Fruit fly (Drosophila melanogaster): ENCODE measurements around the gene CG13689.

Gene CG13689

DNA sequence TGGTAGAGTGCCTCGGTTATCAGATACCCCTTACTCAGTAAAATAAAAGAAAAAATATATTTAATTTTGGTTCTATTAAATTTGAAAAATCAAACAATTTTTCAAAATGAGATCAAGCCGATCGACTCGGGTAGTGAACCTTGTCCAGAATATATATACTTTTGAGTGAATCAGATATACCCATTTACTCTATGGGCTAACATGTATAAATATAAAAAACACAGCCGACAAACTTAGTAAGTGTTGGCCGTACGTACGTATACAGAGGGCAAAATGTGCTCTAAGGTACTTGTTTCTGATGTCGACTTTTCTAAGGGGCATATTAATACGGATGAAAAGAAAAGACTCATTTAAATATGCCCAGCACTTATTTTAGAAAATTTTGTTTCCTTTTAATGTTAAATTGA, 31.6 kb downstream of the CG13689 start:
- TF ChIP-seq tai (GFP tag; optimal IDR thresholded peaks at IDR 0.05) = peak; percentile 46
- TF ChIP-seq fru (GFP tag; optimal IDR thresholded peaks at IDR 0.05) = peak; percentile 59
- TF ChIP-seq dl (GFP tag; optimal IDR thresholded peaks at IDR 0.05; ENCODE audit: insufficient read depth in 1 of 2, partially characterized antibody in 2 of 2) = no peak
- no peak for TF ChIP-seq Mio (GFP tag; optimal IDR thresholded peaks at IDR 0.05)
- TF ChIP-seq sage (GFP tag; optimal IDR thresholded peaks at IDR 0.05) = peak; percentile 22
- no peak for TF ChIP-seq Hr83 (GFP tag; optimal IDR thresholded peaks at IDR 0.05; ENCODE audit: poor library complexity, severe bottlenecking)
- TF ChIP-seq Hr78 (GFP tag; optimal IDR thresholded peaks at IDR 0.05) = no peak
- TF ChIP-seq dmrt93B (GFP tag; optimal IDR thresholded peaks at IDR 0.05) = no peak
- peak; percentile 77 for TF ChIP-seq OdsH (GFP tag; optimal IDR thresholded peaks at IDR 0.05)
- TF ChIP-seq dsf (GFP tag; optimal IDR thresholded peaks at IDR 0.05; ENCODE audit: borderline replicate concordance) = no peak
- peak; percentile 73 for TF ChIP-seq br (GFP tag; optimal IDR thresholded peaks at IDR 0.05)
- TF ChIP-seq brk (GFP tag; optimal IDR thresholded peaks at IDR 0.05) = peak; percentile 12
- no peak for TF ChIP-seq pan (optimal IDR thresholded peaks at IDR 0.05)
- TF ChIP-seq Dfd (GFP tag; optimal IDR thresholded peaks at IDR 0.05) = no peak
- peak; percentile 19 for TF ChIP-seq CG32264 (GFP tag; optimal IDR thresholded peaks at IDR 0.05)
- TF ChIP-seq ey (GFP tag; optimal IDR thresholded peaks at IDR 0.05) = peak; percentile 60
- TF ChIP-seq lola (GFP tag; optimal IDR thresholded peaks at IDR 0.05) = no peak
- TF ChIP-seq HLH106 (tag; optimal IDR thresholded peaks at IDR 0.05) = peak; percentile 41
- TF ChIP-seq Jra (GFP tag; optimal IDR thresholded peaks at IDR 0.05) = peak; percentile 50
- no peak for TF ChIP-seq CrebA (GFP tag; optimal IDR thresholded peaks at IDR 0.05; ENCODE audit: borderline replicate concordance)
- no peak for TF ChIP-seq Abd-B (GFP tag; optimal IDR thresholded peaks at IDR 0.05)
- TF ChIP-seq h (GFP tag; optimal IDR thresholded peaks at IDR 0.05) = peak; percentile 76
- TF ChIP-seq jim (GFP tag; optimal IDR thresholded peaks at IDR 0.05) = no peak
- TF ChIP-seq Sp1 (GFP tag; optimal IDR thresholded peaks at IDR 0.05) = peak; percentile 67
- peak; percentile 74 for TF ChIP-seq woc (GFP tag; optimal IDR thresholded peaks at IDR 0.05)
- no peak for TF ChIP-seq Rel (GFP tag; optimal IDR thresholded peaks at IDR 0.05)
- no peak for TF ChIP-seq Rel (tag; optimal IDR thresholded peaks at IDR 0.05)
- TF ChIP-seq N (GFP tag; optimal IDR thresholded peaks at IDR 0.05) = no peak
- no peak for TF ChIP-seq CG9705 (GFP tag; optimal IDR thresholded peaks at IDR 0.05)
- TF ChIP-seq Myc (optimal IDR thresholded peaks at IDR 0.05) = no peak
- TF ChIP-seq Hnf4 (GFP tag; optimal IDR thresholded peaks at IDR 0.05) = peak; percentile 66
- TF ChIP-seq Vsx2 (GFP tag; optimal IDR thresholded peaks at IDR 0.05; ENCODE audit: partially characterized antibody) = no peak
- TF ChIP-seq Dif (GFP tag; optimal IDR thresholded peaks at IDR 0.05; ENCODE audit: partially characterized antibody) = no peak
- TF ChIP-seq psq (GFP tag; optimal IDR thresholded peaks at IDR 0.05) = peak; percentile 38
- peak; percentile 60 for TF ChIP-seq rgr (GFP tag; optimal IDR thresholded peaks at IDR 0.05)
- no peak for TF ChIP-seq sv (GFP tag; optimal IDR thresholded peaks at IDR 0.05)
- TF ChIP-seq foxo (GFP tag; optimal IDR thresholded peaks at IDR 0.05) = peak in 1 of 2 experiments; percentile 68
- no peak for TF ChIP-seq GATAd (GFP tag; optimal IDR thresholded peaks at IDR 0.05)

DNA sequence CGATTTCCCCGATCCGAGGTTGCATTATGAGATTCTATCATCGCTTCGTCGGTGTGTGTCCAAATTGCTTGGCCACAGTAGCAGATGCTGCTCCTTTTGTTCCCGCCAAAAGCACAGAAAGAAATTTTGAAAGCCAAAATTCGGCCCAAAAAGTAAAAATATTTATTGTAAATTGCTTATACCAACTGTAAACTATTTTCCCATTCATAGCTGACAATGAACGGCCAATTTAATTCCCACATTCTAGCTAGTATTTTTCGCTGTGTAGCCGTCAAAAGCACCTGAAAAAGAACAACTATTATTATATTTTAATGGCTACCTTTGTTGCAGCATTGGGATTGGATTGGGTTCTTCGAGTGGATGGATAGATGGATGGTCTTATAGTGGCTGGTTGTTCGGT, 33.9 kb downstream of the CG13689 start:
- no peak for TF ChIP-seq usp (GFP tag; optimal IDR thresholded peaks at IDR 0.05)
- no peak for TF ChIP-seq sage (GFP tag; optimal IDR thresholded peaks at IDR 0.05)
- no peak for TF ChIP-seq Mio (GFP tag; optimal IDR thresholded peaks at IDR 0.05)
- no peak for TF ChIP-seq Hr83 (GFP tag; optimal IDR thresholded peaks at IDR 0.05; ENCODE audit: poor library complexity, severe bottlenecking)
- TF ChIP-seq br (GFP tag; optimal IDR thresholded peaks at IDR 0.05) = peak; percentile 29
- no peak for TF ChIP-seq Vsx2 (GFP tag; optimal IDR thresholded peaks at IDR 0.05; ENCODE audit: partially characterized antibody)
- TF ChIP-seq dsf (GFP tag; optimal IDR thresholded peaks at IDR 0.05; ENCODE audit: borderline replicate concordance) = no peak
- TF ChIP-seq sv (GFP tag; optimal IDR thresholded peaks at IDR 0.05) = no peak
- TF ChIP-seq Hnf4 (GFP tag; optimal IDR thresholded peaks at IDR 0.05) = peak; percentile 38
- no peak for TF ChIP-seq tai (GFP tag; optimal IDR thresholded peaks at IDR 0.05)
- TF ChIP-seq pan (optimal IDR thresholded peaks at IDR 0.05) = no peak
- peak; percentile 2 for TF ChIP-seq fru (GFP tag; optimal IDR thresholded peaks at IDR 0.05)
- no peak for TF ChIP-seq Jra (GFP tag; optimal IDR thresholded peaks at IDR 0.05)
- TF ChIP-seq jim (GFP tag; optimal IDR thresholded peaks at IDR 0.05) = no peak
- no peak for TF ChIP-seq Sp1 (GFP tag; optimal IDR thresholded peaks at IDR 0.05)
- TF ChIP-seq N (GFP tag; optimal IDR thresholded peaks at IDR 0.05) = no peak
- TF ChIP-seq Rel (GFP tag; optimal IDR thresholded peaks at IDR 0.05) = no peak
- TF ChIP-seq Rel (tag; optimal IDR thresholded peaks at IDR 0.05) = no peak
- TF ChIP-seq woc (GFP tag; optimal IDR thresholded peaks at IDR 0.05) = no peak
- TF ChIP-seq Dif (GFP tag; optimal IDR thresholded peaks at IDR 0.05; ENCODE audit: partially characterized antibody) = no peak
- no peak for TF ChIP-seq psq (GFP tag; optimal IDR thresholded peaks at IDR 0.05)
- TF ChIP-seq lola (GFP tag; optimal IDR thresholded peaks at IDR 0.05) = no peak
- peak; percentile 45 for TF ChIP-seq rgr (GFP tag; optimal IDR thresholded peaks at IDR 0.05)
- TF ChIP-seq OdsH (GFP tag; optimal IDR thresholded peaks at IDR 0.05) = no peak
- TF ChIP-seq Myc (optimal IDR thresholded peaks at IDR 0.05) = no peak
- no peak for TF ChIP-seq CG32264 (GFP tag; optimal IDR thresholded peaks at IDR 0.05)
- no peak for TF ChIP-seq CrebA (GFP tag; optimal IDR thresholded peaks at IDR 0.05; ENCODE audit: borderline replicate concordance)
- no peak for TF ChIP-seq brk (GFP tag; optimal IDR thresholded peaks at IDR 0.05)
- TF ChIP-seq h (GFP tag; optimal IDR thresholded peaks at IDR 0.05) = peak; percentile 48
- TF ChIP-seq ey (GFP tag; optimal IDR thresholded peaks at IDR 0.05) = peak; percentile 24
- TF ChIP-seq GATAd (GFP tag; optimal IDR thresholded peaks at IDR 0.05) = no peak
- no peak for TF ChIP-seq Dfd (GFP tag; optimal IDR thresholded peaks at IDR 0.05)
- TF ChIP-seq foxo (GFP tag; optimal IDR thresholded peaks at IDR 0.05) = peak in 1 of 2 experiments; percentile 32
- TF ChIP-seq dl (GFP tag; optimal IDR thresholded peaks at IDR 0.05; ENCODE audit: insufficient read depth in 1 of 2, partially characterized antibody in 2 of 2) = no peak
- no peak for TF ChIP-seq Hr78 (GFP tag; optimal IDR thresholded peaks at IDR 0.05)
- TF ChIP-seq HLH106 (tag; optimal IDR thresholded peaks at IDR 0.05) = no peak
- peak; percentile 2 for TF ChIP-seq dmrt93B (GFP tag; optimal IDR thresholded peaks at IDR 0.05)
- TF ChIP-seq Abd-B (GFP tag; optimal IDR thresholded peaks at IDR 0.05) = no peak
- no peak for TF ChIP-seq CG9705 (GFP tag; optimal IDR thresholded peaks at IDR 0.05)
